Fruit fly (Drosophila melanogaster) whole organism: ENCODE data around the gene CG13841.

Source experiments
- CG8478 ChIP-seq: fragments of >200 bp; optimal IDR thresholded peaks from 2 replicates; lab custom pipeline; 2018; ENCODE audit warnings: inconsistent platforms
- psq ChIP-seq: fragments of >200 bp; optimal IDR thresholded peaks from 2 replicates; lab custom pipeline; 2017
- usp ChIP-seq: fragments of >200 bp; optimal IDR thresholded peaks from 2 replicates; lab custom pipeline; 2017; ENCODE audit warnings: missing biosample characterization, missing genetic modification characterization, mixed read lengths

dm6 chr3R:22810277-22810676 is 42.8 kb upstream of the CG13841 start:
- TF ChIP-seq usp, result no peak
- TF ChIP-seq CG8478 (lab: Kevin White, UChicago), result no peak
- TF ChIP-seq psq (lab: Kevin White, UChicago), result no peak
